Fruit fly (Drosophila melanogaster) whole organism, wandering third instar larva: Measurements from ENCODE around the gene CG8661.
A peak's percentile ranks its signal among the peaks of the same experiment; 100 is the strongest.

ENCODE experiments used
- Abd-B ChIP-seq: fragments of >200 bp; optimal IDR thresholded peaks from 2 replicates; lab custom pipeline; 2017; ENCODE audit warnings: missing biosample characterization, missing genetic modification characterization
- CG32264 ChIP-seq: fragments of 200-800 bp; sonication (Bioruptor generic); optimal IDR thresholded peaks from 2 replicates; lab custom pipeline; 2016; ENCODE audit warnings: missing biosample characterization, missing genetic modification characterization
- Dfd ChIP-seq: fragments of >200 bp; optimal IDR thresholded peaks from 2 replicates; lab custom pipeline; 2017; ENCODE audit warnings: missing biosample characterization, missing genetic modification characterization
- Dif ChIP-seq: fragments of 200-275, 200-300 bp; sonication (Bioruptor generic); optimal IDR thresholded peaks from 2 replicates; lab custom pipeline; 2018; ENCODE audit warnings: missing biosample characterization, missing genetic modification characterization; ENCODE audit not compliant: partially characterized antibody
- GATAd ChIP-seq: sonication (Bioruptor generic); optimal IDR thresholded peaks from 2 replicates; lab custom pipeline; 2016; ENCODE audit warnings: missing biosample characterization, missing genetic modification characterization
- HLH106 ChIP-seq: fragments of 200-800 bp; optimal IDR thresholded peaks from 3 replicates; lab custom pipeline; 2019; ENCODE audit warnings: missing biosample characterization, mild to moderate bottlenecking, missing genetic modification characterization, moderate library complexity
- Hr78 ChIP-seq: fragments of >200 bp; optimal IDR thresholded peaks from 2 replicates; lab custom pipeline; 2017; ENCODE audit warnings: missing biosample characterization, missing genetic modification characterization
- Hr83 ChIP-seq: fragments of 200-300 bp; sonication (Bioruptor generic); optimal IDR thresholded peaks from 2 replicates; lab custom pipeline; 2016; ENCODE audit warnings: missing biosample characterization, mild to moderate bottlenecking, missing genetic modification characterization, moderate library complexity; ENCODE audit not compliant: poor library complexity, severe bottlenecking
- Mio ChIP-seq: sonication (Bioruptor generic); optimal IDR thresholded peaks from 2 replicates; lab custom pipeline; 2016; ENCODE audit warnings: missing biosample characterization, missing genetic modification characterization
- Myc ChIP-seq: fragments of >200 bp; optimal IDR thresholded peaks from 2 replicates; lab custom pipeline; 2017
- N ChIP-seq: fragments of >200 bp; optimal IDR thresholded peaks from 2 replicates; lab custom pipeline; 2018; ENCODE audit warnings: missing biosample characterization, missing external identifiers, missing genetic modification characterization
- OdsH ChIP-seq: fragments of 200-800 bp; sonication (Bioruptor generic); optimal IDR thresholded peaks from 2 replicates; lab custom pipeline; 2016; ENCODE audit warnings: missing biosample characterization, mild to moderate bottlenecking, missing genetic modification characterization
- Rel ChIP-seq, 2 experiments: fragments of 200-800 bp; sonication (Bioruptor generic) in 1 of 2; optimal IDR thresholded peaks; 2 replicates in 1 of 2; 3 replicates in 1 of 2; lab custom pipeline; 2016 to 2019; ENCODE audit warnings: mild to moderate bottlenecking in 2 of 2, missing biosample characterization in 2 of 2, missing genetic modification characterization in 2 of 2, moderate library complexity in 1 of 2
- Sp1 ChIP-seq: fragments of 200-800 bp; sonication (Bioruptor generic); optimal IDR thresholded peaks from 3 replicates; lab custom pipeline; 2019; ENCODE audit warnings: missing biosample characterization, mild to moderate bottlenecking, missing genetic modification characterization, moderate library complexity
- Vsx2 ChIP-seq: fragments of 200-300, 225-300 bp; sonication (Bioruptor generic); optimal IDR thresholded peaks from 2 replicates; lab custom pipeline; 2018; ENCODE audit warnings: missing biosample characterization, missing genetic modification characterization; ENCODE audit not compliant: partially characterized antibody
- br ChIP-seq: fragments of 200-800 bp; sonication (Bioruptor generic); optimal IDR thresholded peaks from 2 replicates; lab custom pipeline; 2016; ENCODE audit warnings: missing biosample characterization, missing genetic modification characterization
- brk ChIP-seq: fragments of 200-800 bp; sonication (Bioruptor generic); optimal IDR thresholded peaks from 2 replicates; lab custom pipeline; 2016; ENCODE audit warnings: missing biosample characterization, mild to moderate bottlenecking, missing genetic modification characterization
- dl ChIP-seq, 2 experiments: fragments of 175-275, 200-275 bp in 1 of 2; fragments of 200-275 bp in 1 of 2; sonication (Bioruptor generic); optimal IDR thresholded peaks; lab custom pipeline; 2018; ENCODE audit warnings: mild to moderate bottlenecking in 2 of 2, missing biosample characterization in 2 of 2, missing genetic modification characterization in 2 of 2, moderate library complexity in 2 of 2; ENCODE audit not compliant: partially characterized antibody in 2 of 2, insufficient read depth in 1 of 2
- dmrt93B ChIP-seq: fragments of 200-800 bp; sonication (Bioruptor generic); optimal IDR thresholded peaks from 2 replicates; lab custom pipeline; 2018; ENCODE audit warnings: missing biosample characterization, mild to moderate bottlenecking, missing genetic modification characterization
- dsf ChIP-seq: sonication (Bioruptor generic); optimal IDR thresholded peaks from 2 replicates; lab custom pipeline; 2016; ENCODE audit warnings: missing biosample characterization, missing genetic modification characterization, borderline replicate concordance
- ey ChIP-seq: fragments of 200-800 bp; sonication (Bioruptor generic); optimal IDR thresholded peaks from 2 replicates; lab custom pipeline; 2016; ENCODE audit warnings: missing biosample characterization, missing genetic modification characterization
- foxo ChIP-seq, 2 experiments: fragments of 200-800 bp; sonication (Bioruptor generic); optimal IDR thresholded peaks; 2 replicates in 1 of 2; 3 replicates in 1 of 2; lab custom pipeline; 2016 to 2017; ENCODE audit warnings: missing biosample characterization in 2 of 2, missing genetic modification characterization in 2 of 2
- fru ChIP-seq: fragments of 200-800 bp; sonication (Bioruptor generic); optimal IDR thresholded peaks from 3 replicates; lab custom pipeline; 2016; ENCODE audit warnings: missing biosample characterization, mild to moderate bottlenecking, missing genetic modification characterization
- h ChIP-seq: fragments of 200-800 bp; sonication (Bioruptor generic); optimal IDR thresholded peaks from 3 replicates; lab custom pipeline; 2016; ENCODE audit warnings: missing biosample characterization, mild to moderate bottlenecking, missing genetic modification characterization
- jim ChIP-seq: fragments of 175-275, 200-325 bp; sonication (Bioruptor generic); optimal IDR thresholded peaks from 2 replicates; lab custom pipeline; 2016; ENCODE audit warnings: missing biosample characterization, mild to moderate bottlenecking, missing genetic modification characterization
- pan ChIP-seq: fragments of >200 bp; optimal IDR thresholded peaks from 2 replicates; lab custom pipeline; 2017
- psq ChIP-seq: fragments of 200-800 bp; sonication (Bioruptor generic); optimal IDR thresholded peaks from 3 replicates; lab custom pipeline; 2017; ENCODE audit warnings: missing biosample characterization, mild to moderate bottlenecking, missing genetic modification characterization, moderate library complexity
- rgr ChIP-seq: fragments of 200-800 bp; sonication (Bioruptor generic); optimal IDR thresholded peaks from 3 replicates; lab custom pipeline; 2016; ENCODE audit warnings: missing biosample characterization, mild to moderate bottlenecking, missing genetic modification characterization
- sage ChIP-seq: fragments of 200-800 bp; sonication (Bioruptor generic); optimal IDR thresholded peaks from 2 replicates; lab custom pipeline; 2016; ENCODE audit warnings: missing biosample characterization, mild to moderate bottlenecking, missing genetic modification characterization
- sv ChIP-seq: fragments of 200-800 bp; sonication (Bioruptor generic); optimal IDR thresholded peaks from 3 replicates; lab custom pipeline; 2016; ENCODE audit warnings: missing biosample characterization, missing genetic modification characterization
- tai ChIP-seq: sonication (Bioruptor generic); optimal IDR thresholded peaks from 2 replicates; lab custom pipeline; 2016; ENCODE audit warnings: missing biosample characterization, missing genetic modification characterization
- usp ChIP-seq: fragments of >200 bp; optimal IDR thresholded peaks from 2 replicates; lab custom pipeline; 2017; ENCODE audit warnings: missing biosample characterization, missing genetic modification characterization
- woc ChIP-seq: sonication (Bioruptor generic); optimal IDR thresholded peaks from 2 replicates; lab custom pipeline; 2016; ENCODE audit warnings: missing biosample characterization, mild to moderate bottlenecking, missing genetic modification characterization

Gene CG8661

dm6 chrX:17296283-17297069 lies 12.2 kb upstream of the CG8661 start:
- TF ChIP-seq HLH106 (tag; lab: Kevin White, UChicago) (no peak), Sp1 (GFP tag; lab: Kevin White, UChicago) (peak; percentile 61), h (GFP tag; lab: Kevin White, UChicago) (peak; percentile 8), rgr (GFP tag; lab: Kevin White, UChicago) (no peak), OdsH (GFP tag; lab: Kevin White, UChicago) (no peak), psq (GFP tag; lab: Kevin White, UChicago) (no peak), Dfd (no peak)

- TF ChIP-seq Abd-B (GFP tag; lab: Kevin White, UChicago) (no peak), Hr83 (GFP tag; lab: Kevin White, UChicago) (no peak), ey (GFP tag; lab: Kevin White, UChicago) (peak; percentile 13), Dfd (no peak), usp (GFP tag; lab: Kevin White, UChicago) (no peak), Dif (GFP tag; lab: Kevin White, UChicago) (no peak), Hr78 (GFP tag; lab: Kevin White, UChicago) (no peak), GATAd (GFP tag; lab: Kevin White, UChicago) (no peak), OdsH (GFP tag; lab: Kevin White, UChicago) (no peak), psq (GFP tag; lab: Kevin White, UChicago) (no peak), brk (GFP tag; lab: Kevin White, UChicago) (no peak), br (GFP tag; lab: Kevin White, UChicago) (no peak), CG32264 (no peak), dmrt93B (no peak), h (GFP tag; lab: Kevin White, UChicago) (no peak), N (no peak), dsf (GFP tag; lab: Kevin White, UChicago) (no peak), foxo (GFP tag; optimal IDR thresholded peaks at IDR 0.05; lab: Kevin White, UChicago) (peak in 1 of 2 experiments; percentile 39), pan (lab: Kevin White, UChicago) (no peak), sage (GFP tag; lab: Kevin White, UChicago) (no peak), HLH106 (tag; lab: Kevin White, UChicago) (no peak), dl (GFP tag; optimal IDR thresholded peaks at IDR 0.05; lab: Kevin White, UChicago; ENCODE audit: insufficient read depth in 1 of 2, partially characterized antibody in 2 of 2) (no peak), sv (GFP tag; lab: Kevin White, UChicago) (no peak), Myc (lab: Kevin White, UChicago) (no peak), Sp1 (GFP tag; lab: Kevin White, UChicago) (no peak), woc (GFP tag; lab: Kevin White, UChicago) (peak; percentile 25), Mio (GFP tag; lab: Kevin White, UChicago) (no peak), tai (peak; percentile 9), Rel (GFP tag; optimal IDR thresholded peaks at IDR 0.05; lab: Kevin White, UChicago) (no peak), Rel (tag; optimal IDR thresholded peaks at IDR 0.05; lab: Kevin White, UChicago) (no peak), fru (GFP tag; lab: Kevin White, UChicago) (peak; percentile 43)
- TF ChIP-seq, all 38 proteins: peak for 5
Observed at dm6 chrX:17294979-17295378, 10.7 kb upstream of the CG8661 start.

DNA sequence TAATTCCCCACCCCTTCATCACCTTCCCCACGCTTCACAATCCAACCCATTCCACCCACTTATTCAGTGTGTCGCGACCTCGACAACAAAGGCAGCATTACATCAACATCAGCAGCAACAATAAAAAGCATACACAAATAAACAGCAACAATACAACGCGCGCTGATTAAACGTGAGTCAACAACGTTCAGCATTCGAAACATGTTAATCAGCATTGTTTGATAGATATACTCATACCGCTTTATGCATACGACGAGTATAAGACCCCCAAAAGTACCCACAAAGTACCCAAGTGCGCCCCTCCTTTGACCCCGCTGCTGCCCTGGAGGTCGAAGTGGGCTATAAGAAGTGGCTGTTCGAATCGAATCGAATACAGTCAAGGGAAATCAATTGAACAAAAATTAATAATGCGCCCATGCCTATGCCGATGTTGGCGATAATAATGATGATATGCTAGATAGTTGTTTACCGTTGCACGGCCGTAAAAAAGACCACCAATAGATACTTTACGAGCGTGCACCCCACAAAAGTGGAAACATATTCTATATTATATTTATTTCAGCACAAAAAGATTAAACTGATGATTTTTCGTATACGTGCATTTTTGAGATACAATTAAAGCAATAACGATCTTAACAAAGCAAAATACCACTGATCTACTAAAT lies 10.0 kb upstream of the CG8661 start:
- TF ChIP-seq jim (no peak), sv (GFP tag; lab: Kevin White, UChicago) (no peak), Vsx2 (no peak), Rel (GFP tag; optimal IDR thresholded peaks at IDR 0.05; lab: Kevin White, UChicago) (no peak), Rel (tag; optimal IDR thresholded peaks at IDR 0.05; lab: Kevin White, UChicago) (peak; percentile 19)
- TF ChIP-seq, all 38 proteins: peak for 1
